Fruit fly (Drosophila melanogaster) whole organism: ENCODE measurements around the gene Pp2C1.

ENCODE experiments used
- CG8478 ChIP-seq: fragments of >200 bp; optimal IDR thresholded peaks from 2 replicates; lab custom pipeline; 2018; ENCODE audit warnings: inconsistent platforms
- Dll ChIP-seq: fragments of >200 bp; optimal IDR thresholded peaks from 2 replicates; lab custom pipeline; 2017
- EcR ChIP-seq, 2 experiments: fragments of >200 bp; optimal IDR thresholded peaks; 2 replicates each; lab custom pipeline; 2017; ENCODE audit warnings: missing biosample characterization in 2 of 2, missing genetic modification characterization in 2 of 2, missing genetic modification reagents in 2 of 2
- pan ChIP-seq: fragments of >200 bp; optimal IDR thresholded peaks from 2 replicates; lab custom pipeline; 2017
- psq ChIP-seq: fragments of >200 bp; optimal IDR thresholded peaks from 2 replicates; lab custom pipeline; 2017
- usp ChIP-seq: fragments of >200 bp; optimal IDR thresholded peaks from 2 replicates; lab custom pipeline; 2017; ENCODE audit warnings: missing biosample characterization, missing genetic modification characterization, mixed read lengths

Pp2C1 gene

DNA sequence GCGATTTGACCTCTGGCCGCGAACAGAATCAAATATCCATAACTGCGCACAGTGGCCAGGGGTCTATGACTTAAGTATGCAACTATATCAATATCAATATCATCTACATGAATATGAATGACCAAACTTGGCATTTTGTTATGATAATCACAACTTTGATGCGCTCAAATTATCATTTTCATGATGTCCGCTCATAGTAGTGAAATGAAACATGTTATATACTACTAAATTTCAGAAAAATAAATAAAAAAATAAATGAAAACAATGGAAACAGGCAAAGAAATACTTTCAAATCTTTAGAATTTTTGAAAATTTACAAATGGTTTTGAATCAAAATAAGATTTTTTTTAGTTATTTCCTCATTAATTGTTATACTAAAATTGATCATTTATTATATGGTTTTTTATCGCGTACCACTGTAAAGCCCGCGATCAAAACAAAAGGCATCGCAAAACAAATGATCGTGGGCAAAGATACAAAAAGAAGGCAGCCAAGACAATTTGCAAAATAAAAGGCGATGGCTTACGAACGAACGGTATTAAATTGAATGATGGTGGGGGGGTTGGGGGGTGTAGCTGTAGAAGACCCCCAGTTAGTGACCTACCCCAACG is 26.0 kb downstream of the Pp2C1 start:
- TF ChIP-seq usp (GFP tag; lab: Kevin White, UChicago) (no peak), psq (no peak)

DNA sequence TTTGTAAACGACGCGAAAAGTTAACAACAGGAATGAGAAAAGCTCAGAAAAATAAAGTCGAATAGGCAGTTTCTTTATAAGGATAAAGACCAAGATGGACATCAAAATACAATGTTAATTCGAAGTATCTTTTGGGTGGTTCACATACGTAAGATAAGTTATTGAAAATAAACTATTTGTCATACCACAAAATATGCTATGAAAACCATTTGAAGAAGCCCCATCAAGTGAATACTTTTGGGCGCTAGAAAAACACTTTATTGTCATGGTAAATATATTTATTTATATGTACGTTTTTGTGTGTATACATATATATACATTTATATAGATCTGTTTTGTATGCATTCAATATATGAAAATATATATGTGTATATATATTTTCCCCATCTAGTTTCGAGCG is 28.8 kb downstream of the Pp2C1 start:
- TF ChIP-seq pan (no peak), CG8478 (lab: Kevin White, UChicago) (no peak), EcR (GFP tag; optimal IDR thresholded peaks at IDR 0.05; lab: Kevin White, UChicago) (no peak), Dll (lab: Kevin White, UChicago) (no peak), usp (GFP tag; lab: Kevin White, UChicago) (no peak), psq (no peak)

DNA sequence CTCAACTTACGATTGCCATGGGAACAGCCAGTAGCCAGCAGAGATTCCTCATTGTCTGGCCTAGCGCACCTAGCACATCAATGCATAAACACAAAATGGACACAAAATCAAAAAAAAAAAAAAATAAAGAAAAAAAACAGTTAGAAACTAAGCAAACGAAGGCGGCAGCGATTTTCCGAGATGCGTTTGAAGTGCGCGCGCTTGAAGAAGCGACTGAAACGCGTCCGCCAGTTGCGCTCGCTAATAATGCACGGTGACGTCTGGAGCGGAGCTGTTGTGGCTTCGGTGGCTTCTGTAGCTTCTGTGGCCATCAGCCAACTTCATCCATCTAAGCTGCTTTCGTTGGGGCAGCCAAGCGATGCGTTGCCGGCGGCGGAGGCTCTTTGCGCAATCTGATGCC is 32.3 kb downstream of the Pp2C1 start, which contains the start of gene CG15473:
Gene CG15473, minus strand, starts transcription at position 101 of the 400 bp plus-strand sequence.
- no peak for TF ChIP-seq EcR (GFP tag; optimal IDR thresholded peaks at IDR 0.05; lab: Kevin White, UChicago)
- no peak for TF ChIP-seq psq
- no peak for TF ChIP-seq usp (GFP tag; lab: Kevin White, UChicago)
- TF ChIP-seq pan, result no peak
- no peak for TF ChIP-seq CG8478 (lab: Kevin White, UChicago)
- no peak for TF ChIP-seq Dll (lab: Kevin White, UChicago)

DNA sequence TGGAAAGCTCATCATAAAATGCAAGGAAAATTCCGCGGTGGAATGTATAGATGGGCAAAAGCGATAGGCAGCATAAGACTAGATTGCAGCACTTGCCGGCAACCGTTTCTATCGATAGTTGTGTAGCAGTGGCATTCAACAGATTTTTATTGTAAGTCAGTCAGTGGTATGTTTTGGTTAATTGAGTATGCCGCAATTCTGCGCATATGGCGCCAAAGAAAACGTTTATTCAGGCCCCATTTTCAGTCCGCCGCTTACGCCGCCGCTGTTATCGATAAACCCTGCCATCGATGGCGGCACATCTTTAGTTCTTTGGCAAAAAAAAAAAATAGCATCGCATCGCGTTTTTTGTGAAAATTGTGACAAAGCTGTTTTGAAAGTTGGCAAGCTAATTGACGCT is 37.0 kb downstream of the Pp2C1 start, which contains the start of the genes Cbp80 and Torsin:
Gene Cbp80, plus strand, starts transcription at position 265 of the 400 bp plus-strand sequence.
Gene Torsin, minus strand, starts transcription at position 282 of the 400 bp plus-strand sequence.
- no peak for TF ChIP-seq usp (GFP tag; lab: Kevin White, UChicago)
- no peak for TF ChIP-seq psq
- no peak for TF ChIP-seq EcR (GFP tag; optimal IDR thresholded peaks at IDR 0.05; lab: Kevin White, UChicago)
- TF ChIP-seq Dll (lab: Kevin White, UChicago), result no peak
- no peak for TF ChIP-seq CG8478 (lab: Kevin White, UChicago)
- TF ChIP-seq pan, result no peak

DNA sequence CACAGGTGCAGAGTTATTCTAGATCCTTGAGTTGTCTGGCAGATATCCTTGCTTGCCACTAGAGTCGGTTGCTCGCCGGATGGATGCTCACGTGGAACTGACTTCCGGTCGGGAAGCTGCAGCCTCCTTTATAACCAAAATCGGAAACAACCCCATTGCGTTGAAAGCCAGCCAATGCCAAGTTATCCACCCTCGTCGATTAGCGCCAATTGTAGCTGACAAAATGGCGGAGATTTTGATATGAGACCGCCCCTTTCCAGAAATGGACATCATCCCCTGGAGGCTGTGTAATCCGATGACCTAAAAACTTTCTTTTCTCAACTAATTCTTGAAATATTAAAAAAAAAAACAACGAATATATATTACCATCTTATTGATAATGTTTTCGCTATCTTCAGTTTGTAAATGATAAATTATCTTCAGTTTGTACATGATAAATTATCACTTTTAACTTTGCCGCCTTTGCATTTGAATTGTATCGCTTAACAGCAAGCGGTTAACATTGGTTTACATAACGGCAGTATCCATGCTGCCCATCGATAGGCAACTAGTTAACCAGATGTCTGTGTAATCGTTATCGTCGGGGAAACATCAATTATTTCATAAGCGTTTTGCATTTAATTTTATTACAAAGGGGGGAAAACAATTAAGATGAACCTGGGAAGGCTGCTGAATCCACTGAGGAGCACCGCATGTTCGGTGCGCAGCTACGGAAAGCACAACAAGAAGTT is 39.2 kb downstream of the Pp2C1 start, which contains the start of the genes HLH4C and mRpL30:
Gene HLH4C, minus strand, starts transcription at position 99 of the 731 bp plus-strand sequence.
Gene mRpL30, plus strand, starts transcription at position 556 of the 731 bp plus-strand sequence.
- TF ChIP-seq CG8478 (lab: Kevin White, UChicago), result no peak
- TF ChIP-seq pan, result no peak
- TF ChIP-seq psq, result no peak

DNA sequence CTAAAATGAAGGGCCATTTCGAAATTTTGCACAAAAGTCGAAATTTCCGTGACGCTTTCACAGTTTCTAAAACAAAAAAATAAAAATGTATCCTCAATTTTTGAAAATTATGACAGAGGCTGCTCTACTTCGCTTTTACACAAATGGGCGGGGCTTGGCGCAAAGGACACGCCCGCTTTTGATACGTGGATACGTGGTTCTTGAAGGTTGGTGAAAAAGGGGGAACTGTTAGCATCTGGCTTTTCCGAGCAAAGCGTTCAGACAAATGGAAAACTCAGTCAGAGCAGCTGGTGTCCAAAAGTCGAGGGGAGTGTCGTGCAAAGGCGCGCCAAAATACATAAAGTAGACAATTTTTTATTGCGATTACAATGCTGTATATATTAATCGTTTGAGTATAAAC is 41.9 kb downstream of the Pp2C1 start, which contains the start of gene CG3062:
Gene CG3062, minus strand, starts transcription at position 101 of the 400 bp plus-strand sequence.
- TF ChIP-seq CG8478 (lab: Kevin White, UChicago) (no peak), Dll (lab: Kevin White, UChicago) (no peak), usp (GFP tag; lab: Kevin White, UChicago) (no peak), EcR (GFP tag; optimal IDR thresholded peaks at IDR 0.05; lab: Kevin White, UChicago) (no peak), psq (no peak), pan (no peak)

DNA sequence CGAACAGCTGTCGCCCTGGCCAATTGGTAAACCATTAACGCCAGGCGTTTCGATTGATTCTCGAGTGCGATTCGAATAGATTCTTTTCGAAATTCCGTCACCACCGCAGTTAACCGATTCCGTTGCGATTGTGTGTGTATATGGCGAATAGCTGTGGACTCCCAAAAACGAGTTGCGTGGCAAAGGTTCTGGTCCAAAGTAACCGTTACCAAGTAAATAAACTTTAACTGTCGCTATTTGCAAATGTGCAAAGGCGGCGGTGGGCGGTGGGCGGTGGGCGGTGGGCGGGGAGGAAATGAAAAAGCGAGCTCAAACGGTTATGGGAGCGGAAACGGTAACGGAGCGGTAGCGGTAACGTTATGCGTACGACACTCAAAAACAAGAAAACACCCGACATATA is 42.8 kb downstream of the Pp2C1 start, which contains the start of gene CG3081:
Gene CG3081, minus strand, starts transcription at position 101 of the 400 bp plus-strand sequence.
- TF ChIP-seq pan, result no peak
- no peak for TF ChIP-seq Dll (lab: Kevin White, UChicago)
- TF ChIP-seq psq, result no peak
- no peak for TF ChIP-seq CG8478 (lab: Kevin White, UChicago)
- no peak for TF ChIP-seq EcR (GFP tag; optimal IDR thresholded peaks at IDR 0.05; lab: Kevin White, UChicago)
- TF ChIP-seq usp (GFP tag; lab: Kevin White, UChicago), result no peak

DNA sequence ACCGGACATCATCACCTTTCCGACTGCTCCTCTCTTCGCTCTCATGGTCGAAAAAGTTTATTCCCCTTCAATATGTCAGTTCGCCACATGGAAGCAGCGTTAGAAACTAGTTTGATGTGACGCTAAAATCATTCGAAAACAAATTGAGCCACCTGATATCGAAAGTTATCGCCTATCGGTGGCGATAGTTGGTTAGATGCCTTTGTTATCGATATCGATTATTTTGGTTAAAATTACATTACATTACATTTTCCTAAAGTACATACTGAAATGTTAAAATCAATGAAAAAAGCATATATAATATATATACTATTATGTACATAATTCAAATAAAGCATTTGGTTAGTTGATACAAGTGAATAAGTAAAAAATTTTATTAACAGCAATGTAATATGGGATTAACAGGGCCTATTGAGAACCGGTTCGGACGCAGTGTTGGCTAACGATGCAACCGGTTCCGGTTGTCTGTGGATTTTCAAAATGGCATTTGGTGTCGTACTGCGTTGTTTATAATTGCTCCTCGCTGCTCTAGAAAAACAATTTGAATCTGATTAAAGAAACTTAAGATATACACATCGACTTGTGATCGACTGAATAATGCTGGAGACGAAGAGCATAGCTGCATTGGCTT is 50.7 kb downstream of the Pp2C1 start, which contains the start of the genes Alms1a and pon:
Gene Alms1a, minus strand, starts transcription at position 149 of the 631 bp plus-strand sequence.
Gene pon, plus strand, starts transcription at position 463 of the 631 bp plus-strand sequence.
- TF ChIP-seq CG8478 (lab: Kevin White, UChicago) (no peak), pan (no peak), usp (GFP tag; lab: Kevin White, UChicago) (no peak), EcR (GFP tag; optimal IDR thresholded peaks at IDR 0.05; lab: Kevin White, UChicago) (no peak), psq (no peak), Dll (lab: Kevin White, UChicago) (no peak)

DNA sequence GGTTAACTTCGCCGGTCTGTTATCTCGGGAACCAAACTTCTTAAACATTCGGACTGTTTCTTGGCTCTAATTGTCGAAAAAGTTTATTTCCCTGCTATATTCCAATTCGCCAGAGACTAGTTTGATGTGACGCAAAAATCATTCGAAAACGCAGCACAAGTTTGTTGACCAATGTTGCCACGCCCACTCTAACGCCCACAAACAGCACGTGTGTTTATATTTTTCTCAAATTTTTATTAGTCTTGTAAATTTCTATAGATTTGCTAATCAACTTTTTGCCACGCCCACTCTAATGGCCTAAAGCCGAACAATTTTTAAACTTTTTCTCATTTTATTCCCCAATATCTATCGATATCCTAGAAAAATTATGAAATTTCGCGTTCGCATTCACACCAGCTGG is 55.9 kb downstream of the Pp2C1 start, which contains the start of gene Alms1b:
Gene Alms1b, minus strand, starts transcription at position 101 of the 400 bp plus-strand sequence.
- TF ChIP-seq Dll (lab: Kevin White, UChicago) (no peak), pan (no peak), psq (no peak), CG8478 (lab: Kevin White, UChicago) (no peak), usp (GFP tag; lab: Kevin White, UChicago) (no peak), EcR (GFP tag; optimal IDR thresholded peaks at IDR 0.05; lab: Kevin White, UChicago) (no peak)
